Fruit fly (Drosophila melanogaster) whole organism, wandering third instar larva: ENCODE measurements around the gene Cngl.

Experiments
- CG9705 ChIP-seq: fragments of 200-800 bp; sonication (Bioruptor generic); optimal IDR thresholded peaks from 2 replicates; lab custom pipeline; 2018; ENCODE audit warnings: missing biosample characterization, mild to moderate bottlenecking, missing genetic modification characterization
- GATAd ChIP-seq: sonication (Bioruptor generic); optimal IDR thresholded peaks from 2 replicates; lab custom pipeline; 2016; ENCODE audit warnings: missing biosample characterization, missing genetic modification characterization
- OdsH ChIP-seq: fragments of 200-800 bp; sonication (Bioruptor generic); optimal IDR thresholded peaks from 2 replicates; lab custom pipeline; 2016; ENCODE audit warnings: missing biosample characterization, mild to moderate bottlenecking, missing genetic modification characterization
- br ChIP-seq: fragments of 200-800 bp; sonication (Bioruptor generic); optimal IDR thresholded peaks from 2 replicates; lab custom pipeline; 2016; ENCODE audit warnings: missing biosample characterization, missing genetic modification characterization
- pan ChIP-seq: fragments of >200 bp; optimal IDR thresholded peaks from 2 replicates; lab custom pipeline; 2017
- psq ChIP-seq: fragments of 200-800 bp; sonication (Bioruptor generic); optimal IDR thresholded peaks from 3 replicates; lab custom pipeline; 2017; ENCODE audit warnings: missing biosample characterization, mild to moderate bottlenecking, missing genetic modification characterization, moderate library complexity
- rgr ChIP-seq: fragments of 200-800 bp; sonication (Bioruptor generic); optimal IDR thresholded peaks from 3 replicates; lab custom pipeline; 2016; ENCODE audit warnings: missing biosample characterization, mild to moderate bottlenecking, missing genetic modification characterization
- sv ChIP-seq: fragments of 200-800 bp; sonication (Bioruptor generic); optimal IDR thresholded peaks from 3 replicates; lab custom pipeline; 2016; ENCODE audit warnings: missing biosample characterization, missing genetic modification characterization
- tai ChIP-seq: sonication (Bioruptor generic); optimal IDR thresholded peaks from 2 replicates; lab custom pipeline; 2016; ENCODE audit warnings: missing biosample characterization, missing genetic modification characterization
- usp ChIP-seq: fragments of >200 bp; optimal IDR thresholded peaks from 2 replicates; lab custom pipeline; 2017; ENCODE audit warnings: missing biosample characterization, missing genetic modification characterization
- woc ChIP-seq: sonication (Bioruptor generic); optimal IDR thresholded peaks from 2 replicates; lab custom pipeline; 2016; ENCODE audit warnings: missing biosample characterization, mild to moderate bottlenecking, missing genetic modification characterization

DNA sequence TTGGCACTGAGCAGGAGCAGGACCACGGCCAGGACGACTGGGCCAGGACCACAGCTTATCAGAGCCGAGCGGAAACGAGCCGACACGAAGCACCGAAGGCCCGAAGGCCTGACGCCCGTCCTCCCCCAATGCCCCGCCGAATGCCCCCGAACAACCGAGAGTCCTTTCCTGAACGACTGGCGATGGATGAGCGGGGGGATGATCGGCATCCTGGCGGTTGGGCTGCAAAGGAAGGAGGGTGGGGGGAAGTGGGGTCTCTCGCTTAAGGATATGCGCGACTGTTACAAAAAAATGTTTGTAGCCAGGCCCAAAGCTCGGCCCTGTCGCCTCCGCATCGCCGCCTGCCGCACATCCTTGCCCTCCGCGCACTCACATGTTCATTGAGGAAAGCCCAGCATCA, at the start of gene Cngl:
- no peak for TF ChIP-seq tai
- no peak for TF ChIP-seq woc
- TF ChIP-seq OdsH (GFP tag; lab: Kevin White, UChicago) = no peak
- TF ChIP-seq br (GFP tag; lab: Kevin White, UChicago) = no peak
- no peak for TF ChIP-seq CG9705 (GFP tag; lab: Kevin White, UChicago)
- TF ChIP-seq psq (GFP tag; lab: Kevin White, UChicago) = no peak
- no peak for TF ChIP-seq usp
- TF ChIP-seq rgr (GFP tag; lab: Kevin White, UChicago) = no peak
- TF ChIP-seq GATAd (GFP tag; lab: Kevin White, UChicago) = no peak
- no peak for TF ChIP-seq sv
- TF ChIP-seq pan (lab: Kevin White, UChicago) = no peak
